Worm (Caenorhabditis elegans): Measurements from ENCODE around the gene txdc-12.1.

- no peak for TF ChIP-seq T22C8.4 (GFP tag; IDR thresholded peaks at IDR 0.05)
- no peak for TF ChIP-seq tab-1 (GFP tag; IDR thresholded peaks at IDR 0.05)
- no peak for TF ChIP-seq ref-1 (GFP tag; conservative IDR thresholded peaks at IDR 0.05)
- no peak for TF ChIP-seq med-1 (GFP tag; optimal IDR thresholded peaks at IDR 0.05; ENCODE audit: insufficient read depth)
- TF ChIP-seq ztf-23 (GFP tag; IDR thresholded peaks at IDR 0.05), result no peak
- no peak for TF ChIP-seq cog-1 (tag; optimal IDR thresholded peaks at IDR 0.05)
These were observed 35.6 kb upstream of the txdc-12.1 start for ce11 chrII:12204617-12205016.

All from whole organism, midembryonic.